Fruit fly (Drosophila melanogaster) S2 (cell line): ENCODE data around the gene noc.

Experiments used
- CG8478 ChIP-seq: fragments of >200 bp; optimal IDR thresholded peaks from 2 replicates; lab custom pipeline; 2018
- CTCF ChIP-seq, 2 experiments: fragments of >200 bp; optimal IDR thresholded peaks; 2 replicates each; lab custom pipeline; 2018

dm6 chr2L:14537432-14538221 is 47.0 kb downstream of the noc start:
- TF ChIP-seq CG8478 (no peak), CTCF (optimal IDR thresholded peaks at IDR 0.05; lab: Kevin White, UChicago) (no peak)
